Fruit fly (Drosophila melanogaster): Measurements from ENCODE around the gene mei-38.

mei-38 gene

dm6 chrX:1476848-1477247 lies at the start of gene mei-38, which contains the start of gene Rab27:
mei-38 (plus strand) TSS chrX:1477063.
Rab27 (minus strand) TSS chrX:1476974.
- peak; percentile 48 for TF ChIP-seq rgr (GFP tag; optimal IDR thresholded peaks at IDR 0.05)
- TF ChIP-seq foxo (GFP tag; optimal IDR thresholded peaks at IDR 0.05) = peak in 1 of 2 experiments; percentile 39
- TF ChIP-seq Hr83 (GFP tag; optimal IDR thresholded peaks at IDR 0.05; ENCODE audit: poor library complexity, severe bottlenecking) = peak; percentile 43
- TF ChIP-seq dl (GFP tag; optimal IDR thresholded peaks at IDR 0.05; ENCODE audit: insufficient read depth in 1 of 2, partially characterized antibody in 2 of 2) = no peak
- TF ChIP-seq pan (optimal IDR thresholded peaks at IDR 0.05) = no peak
- TF ChIP-seq Myc (optimal IDR thresholded peaks at IDR 0.05) = peak; percentile 17
- TF ChIP-seq fru (GFP tag; optimal IDR thresholded peaks at IDR 0.05) = peak; percentile 30
- TF ChIP-seq psq (GFP tag; optimal IDR thresholded peaks at IDR 0.05) = peak; percentile 3
- peak; percentile 50 for TF ChIP-seq h (GFP tag; optimal IDR thresholded peaks at IDR 0.05)
- TF ChIP-seq Dfd (GFP tag; optimal IDR thresholded peaks at IDR 0.05) = no peak
- TF ChIP-seq br (GFP tag; optimal IDR thresholded peaks at IDR 0.05) = peak; percentile 42
- no peak for TF ChIP-seq CrebA (GFP tag; optimal IDR thresholded peaks at IDR 0.05; ENCODE audit: borderline replicate concordance)

- no peak for TF ChIP-seq Jra (GFP tag; optimal IDR thresholded peaks at IDR 0.05)
- no peak for TF ChIP-seq lola (GFP tag; optimal IDR thresholded peaks at IDR 0.05)
- TF ChIP-seq sv (GFP tag; optimal IDR thresholded peaks at IDR 0.05) = no peak
- TF ChIP-seq tai (GFP tag; optimal IDR thresholded peaks at IDR 0.05) = no peak
- TF ChIP-seq GATAd (GFP tag; optimal IDR thresholded peaks at IDR 0.05) = no peak
- no peak for TF ChIP-seq sage (GFP tag; optimal IDR thresholded peaks at IDR 0.05)
- no peak for TF ChIP-seq N (GFP tag; optimal IDR thresholded peaks at IDR 0.05)
- TF ChIP-seq fru (GFP tag; optimal IDR thresholded peaks at IDR 0.05) = no peak
- TF ChIP-seq dmrt93B (GFP tag; optimal IDR thresholded peaks at IDR 0.05) = no peak
- no peak for TF ChIP-seq CG9705 (GFP tag; optimal IDR thresholded peaks at IDR 0.05)
- no peak for TF ChIP-seq ey (GFP tag; optimal IDR thresholded peaks at IDR 0.05)
- TF ChIP-seq brk (GFP tag; optimal IDR thresholded peaks at IDR 0.05) = no peak
- TF ChIP-seq Vsx2 (GFP tag; optimal IDR thresholded peaks at IDR 0.05; ENCODE audit: partially characterized antibody) = no peak
- TF ChIP-seq Sp1 (GFP tag; optimal IDR thresholded peaks at IDR 0.05) = no peak
- TF ChIP-seq Rel (GFP tag; optimal IDR thresholded peaks at IDR 0.05) = no peak
- TF ChIP-seq Rel (tag; optimal IDR thresholded peaks at IDR 0.05) = no peak
- no peak for TF ChIP-seq h (GFP tag; optimal IDR thresholded peaks at IDR 0.05)
- TF ChIP-seq Dif (GFP tag; optimal IDR thresholded peaks at IDR 0.05; ENCODE audit: partially characterized antibody) = no peak
- no peak for TF ChIP-seq HLH106 (tag; optimal IDR thresholded peaks at IDR 0.05)
These were observed 24.7 kb upstream of the mei-38 start, which contains the start of gene Gr2a for dm6 chrX:1452130-1452529. Gr2a (plus strand) TSS chrX:1452430.

dm6 chrX:1454837-1455236 lies 22.0 kb upstream of the mei-38 start:
- no peak for TF ChIP-seq Sp1 (GFP tag; optimal IDR thresholded peaks at IDR 0.05)
- no peak for TF ChIP-seq dmrt93B (GFP tag; optimal IDR thresholded peaks at IDR 0.05)
- no peak for TF ChIP-seq pan (optimal IDR thresholded peaks at IDR 0.05)
- no peak for TF ChIP-seq brk (GFP tag; optimal IDR thresholded peaks at IDR 0.05)
- TF ChIP-seq psq (GFP tag; optimal IDR thresholded peaks at IDR 0.05) = no peak
- TF ChIP-seq Abd-B (GFP tag; optimal IDR thresholded peaks at IDR 0.05) = no peak
- no peak for TF ChIP-seq Hr83 (GFP tag; optimal IDR thresholded peaks at IDR 0.05; ENCODE audit: poor library complexity, severe bottlenecking)
- no peak for TF ChIP-seq CG32264 (GFP tag; optimal IDR thresholded peaks at IDR 0.05)

DNA sequence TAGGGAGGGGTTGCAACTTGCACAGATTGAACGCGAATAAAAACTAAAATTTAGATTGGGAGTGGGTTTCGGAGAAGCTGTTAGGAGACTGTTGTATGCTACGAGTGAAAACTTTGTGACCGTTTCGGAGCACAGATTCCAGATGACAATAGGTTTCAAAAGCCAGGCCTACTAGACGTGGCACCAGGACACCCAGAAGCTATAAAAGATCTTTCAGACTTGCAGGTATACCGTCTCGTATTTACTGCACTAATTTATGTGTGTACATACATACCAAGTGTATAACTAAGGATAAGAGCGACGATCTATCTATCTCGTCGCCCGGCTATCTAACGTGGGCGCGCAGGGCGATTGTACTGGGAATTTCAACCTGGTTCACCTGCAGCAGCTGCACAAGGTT lies 19.9 kb upstream of the mei-38 start, which contains the start of gene CG14785:
CG14785 (minus strand) TSS at position 101 of the 400 bp plus-strand sequence.
- TF ChIP-seq Myc (optimal IDR thresholded peaks at IDR 0.05) = no peak
- no peak for TF ChIP-seq dsf (GFP tag; optimal IDR thresholded peaks at IDR 0.05; ENCODE audit: borderline replicate concordance)
- TF ChIP-seq rgr (GFP tag; optimal IDR thresholded peaks at IDR 0.05) = no peak
- TF ChIP-seq CG32264 (GFP tag; optimal IDR thresholded peaks at IDR 0.05) = no peak
- no peak for TF ChIP-seq br (GFP tag; optimal IDR thresholded peaks at IDR 0.05)
- no peak for TF ChIP-seq sage (GFP tag; optimal IDR thresholded peaks at IDR 0.05)
- TF ChIP-seq CG9705 (GFP tag; optimal IDR thresholded peaks at IDR 0.05) = no peak
- no peak for TF ChIP-seq Dif (GFP tag; optimal IDR thresholded peaks at IDR 0.05; ENCODE audit: partially characterized antibody)
